Fruit fly (Drosophila melanogaster) whole organism, wandering third instar larva: ENCODE data around the gene ATPsynD.

Experiments
- Abd-B ChIP-seq: fragments of >200 bp; optimal IDR thresholded peaks from 2 replicates; lab custom pipeline; 2017; ENCODE audit warnings: missing biosample characterization, missing genetic modification characterization
- CG9705 ChIP-seq: fragments of 200-800 bp; sonication (Bioruptor generic); optimal IDR thresholded peaks from 2 replicates; lab custom pipeline; 2018; ENCODE audit warnings: missing biosample characterization, mild to moderate bottlenecking, missing genetic modification characterization
- CrebA ChIP-seq: fragments of 200-800 bp; sonication (Bioruptor generic); optimal IDR thresholded peaks from 2 replicates; lab custom pipeline; 2016; ENCODE audit warnings: missing biosample characterization, mild to moderate bottlenecking, missing genetic modification characterization, borderline replicate concordance
- Dfd ChIP-seq: fragments of >200 bp; optimal IDR thresholded peaks from 2 replicates; lab custom pipeline; 2017; ENCODE audit warnings: missing biosample characterization, missing genetic modification characterization
- Dif ChIP-seq: fragments of 200-275, 200-300 bp; sonication (Bioruptor generic); optimal IDR thresholded peaks from 2 replicates; lab custom pipeline; 2018; ENCODE audit warnings: missing biosample characterization, missing genetic modification characterization; ENCODE audit not compliant: partially characterized antibody
- GATAd ChIP-seq: sonication (Bioruptor generic); optimal IDR thresholded peaks from 2 replicates; lab custom pipeline; 2016; ENCODE audit warnings: missing biosample characterization, missing genetic modification characterization
- HLH106 ChIP-seq: fragments of 200-800 bp; optimal IDR thresholded peaks from 3 replicates; lab custom pipeline; 2019; ENCODE audit warnings: missing biosample characterization, mild to moderate bottlenecking, missing genetic modification characterization, moderate library complexity
- Hnf4 ChIP-seq: fragments of 200-800 bp; sonication (Bioruptor generic); optimal IDR thresholded peaks from 2 replicates; lab custom pipeline; 2016; ENCODE audit warnings: missing biosample characterization, mild to moderate bottlenecking, missing genetic modification characterization
- Hr78 ChIP-seq: fragments of >200 bp; optimal IDR thresholded peaks from 2 replicates; lab custom pipeline; 2017; ENCODE audit warnings: missing biosample characterization, missing genetic modification characterization
- Hr83 ChIP-seq: fragments of 200-300 bp; sonication (Bioruptor generic); optimal IDR thresholded peaks from 2 replicates; lab custom pipeline; 2016; ENCODE audit warnings: missing biosample characterization, mild to moderate bottlenecking, missing genetic modification characterization, moderate library complexity; ENCODE audit not compliant: poor library complexity, severe bottlenecking
- Jra ChIP-seq: sonication (Bioruptor generic); optimal IDR thresholded peaks from 2 replicates; lab custom pipeline; 2016; ENCODE audit warnings: missing biosample characterization, missing genetic modification characterization
- Myc ChIP-seq: fragments of >200 bp; optimal IDR thresholded peaks from 2 replicates; lab custom pipeline; 2017
- N ChIP-seq: fragments of >200 bp; optimal IDR thresholded peaks from 2 replicates; lab custom pipeline; 2018; ENCODE audit warnings: missing biosample characterization, missing external identifiers, missing genetic modification characterization
- OdsH ChIP-seq: fragments of 200-800 bp; sonication (Bioruptor generic); optimal IDR thresholded peaks from 2 replicates; lab custom pipeline; 2016; ENCODE audit warnings: missing biosample characterization, mild to moderate bottlenecking, missing genetic modification characterization
- Sp1 ChIP-seq: fragments of 200-800 bp; sonication (Bioruptor generic); optimal IDR thresholded peaks from 3 replicates; lab custom pipeline; 2019; ENCODE audit warnings: missing biosample characterization, mild to moderate bottlenecking, missing genetic modification characterization, moderate library complexity
- Vsx2 ChIP-seq: fragments of 200-300, 225-300 bp; sonication (Bioruptor generic); optimal IDR thresholded peaks from 2 replicates; lab custom pipeline; 2018; ENCODE audit warnings: missing biosample characterization, missing genetic modification characterization; ENCODE audit not compliant: partially characterized antibody
- br ChIP-seq: fragments of 200-800 bp; sonication (Bioruptor generic); optimal IDR thresholded peaks from 2 replicates; lab custom pipeline; 2016; ENCODE audit warnings: missing biosample characterization, missing genetic modification characterization
- brk ChIP-seq: fragments of 200-800 bp; sonication (Bioruptor generic); optimal IDR thresholded peaks from 2 replicates; lab custom pipeline; 2016; ENCODE audit warnings: missing biosample characterization, mild to moderate bottlenecking, missing genetic modification characterization
- dmrt93B ChIP-seq: fragments of 200-800 bp; sonication (Bioruptor generic); optimal IDR thresholded peaks from 2 replicates; lab custom pipeline; 2018; ENCODE audit warnings: missing biosample characterization, mild to moderate bottlenecking, missing genetic modification characterization
- ey ChIP-seq: fragments of 200-800 bp; sonication (Bioruptor generic); optimal IDR thresholded peaks from 2 replicates; lab custom pipeline; 2016; ENCODE audit warnings: missing biosample characterization, missing genetic modification characterization
- foxo ChIP-seq, 2 experiments: fragments of 200-800 bp; sonication (Bioruptor generic); optimal IDR thresholded peaks; 2 replicates in 1 of 2; 3 replicates in 1 of 2; lab custom pipeline; 2016 to 2017; ENCODE audit warnings: missing biosample characterization in 2 of 2, missing genetic modification characterization in 2 of 2
- fru ChIP-seq: fragments of 200-800 bp; sonication (Bioruptor generic); optimal IDR thresholded peaks from 3 replicates; lab custom pipeline; 2016; ENCODE audit warnings: missing biosample characterization, mild to moderate bottlenecking, missing genetic modification characterization
- h ChIP-seq: fragments of 200-800 bp; sonication (Bioruptor generic); optimal IDR thresholded peaks from 3 replicates; lab custom pipeline; 2016; ENCODE audit warnings: missing biosample characterization, mild to moderate bottlenecking, missing genetic modification characterization
- jim ChIP-seq: fragments of 175-275, 200-325 bp; sonication (Bioruptor generic); optimal IDR thresholded peaks from 2 replicates; lab custom pipeline; 2016; ENCODE audit warnings: missing biosample characterization, mild to moderate bottlenecking, missing genetic modification characterization
- lola ChIP-seq: fragments of >200 bp; optimal IDR thresholded peaks from 2 replicates; lab custom pipeline; 2017; ENCODE audit warnings: missing biosample characterization, missing genetic modification characterization
- pan ChIP-seq: fragments of >200 bp; optimal IDR thresholded peaks from 2 replicates; lab custom pipeline; 2017
- psq ChIP-seq: fragments of 200-800 bp; sonication (Bioruptor generic); optimal IDR thresholded peaks from 3 replicates; lab custom pipeline; 2017; ENCODE audit warnings: missing biosample characterization, mild to moderate bottlenecking, missing genetic modification characterization, moderate library complexity
- sage ChIP-seq: fragments of 200-800 bp; sonication (Bioruptor generic); optimal IDR thresholded peaks from 2 replicates; lab custom pipeline; 2016; ENCODE audit warnings: missing biosample characterization, mild to moderate bottlenecking, missing genetic modification characterization
- woc ChIP-seq: sonication (Bioruptor generic); optimal IDR thresholded peaks from 2 replicates; lab custom pipeline; 2016; ENCODE audit warnings: missing biosample characterization, mild to moderate bottlenecking, missing genetic modification characterization

Gene ATPsynD

DNA sequence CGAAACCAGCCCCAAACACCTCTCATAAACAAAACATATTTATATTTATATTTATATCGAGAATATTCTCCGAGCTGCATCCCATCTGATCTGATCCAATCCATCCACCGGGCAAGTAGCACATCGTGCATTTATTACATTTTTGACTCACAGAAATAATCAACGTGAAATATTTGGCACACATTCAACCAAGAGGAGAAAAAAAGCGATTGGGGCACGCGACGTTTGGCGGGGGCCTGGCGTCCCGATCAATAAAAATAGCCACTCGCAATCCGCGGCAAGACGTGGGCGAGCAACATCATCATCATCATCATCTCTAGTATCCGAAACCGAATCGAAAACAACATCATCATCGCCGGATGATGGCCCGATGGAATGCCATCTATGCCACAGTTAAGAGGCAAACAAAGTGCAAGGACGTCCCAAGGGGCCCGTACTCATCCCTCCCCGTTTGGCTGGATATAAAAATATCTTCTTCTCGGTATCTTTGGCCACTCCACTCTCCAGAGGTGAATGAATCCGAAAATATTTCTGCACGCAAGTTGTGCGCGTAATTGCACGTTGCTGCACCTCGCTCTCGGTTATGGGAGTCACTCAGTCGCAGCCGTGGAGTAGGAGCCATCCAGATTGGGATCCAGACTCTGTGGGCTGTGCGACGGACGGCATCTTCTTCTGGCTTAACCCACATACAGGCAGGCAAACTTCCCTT lies 14.0 kb upstream of the ATPsynD start:
- TF ChIP-seq h (GFP tag; lab: Kevin White, UChicago) (peak; percentile 31), Dif (GFP tag; lab: Kevin White, UChicago) (no peak), woc (GFP tag; lab: Kevin White, UChicago) (no peak), jim (GFP tag; lab: Kevin White, UChicago) (no peak), Jra (GFP tag; lab: Kevin White, UChicago) (no peak), pan (lab: Kevin White, UChicago) (no peak), Vsx2 (no peak)

DNA sequence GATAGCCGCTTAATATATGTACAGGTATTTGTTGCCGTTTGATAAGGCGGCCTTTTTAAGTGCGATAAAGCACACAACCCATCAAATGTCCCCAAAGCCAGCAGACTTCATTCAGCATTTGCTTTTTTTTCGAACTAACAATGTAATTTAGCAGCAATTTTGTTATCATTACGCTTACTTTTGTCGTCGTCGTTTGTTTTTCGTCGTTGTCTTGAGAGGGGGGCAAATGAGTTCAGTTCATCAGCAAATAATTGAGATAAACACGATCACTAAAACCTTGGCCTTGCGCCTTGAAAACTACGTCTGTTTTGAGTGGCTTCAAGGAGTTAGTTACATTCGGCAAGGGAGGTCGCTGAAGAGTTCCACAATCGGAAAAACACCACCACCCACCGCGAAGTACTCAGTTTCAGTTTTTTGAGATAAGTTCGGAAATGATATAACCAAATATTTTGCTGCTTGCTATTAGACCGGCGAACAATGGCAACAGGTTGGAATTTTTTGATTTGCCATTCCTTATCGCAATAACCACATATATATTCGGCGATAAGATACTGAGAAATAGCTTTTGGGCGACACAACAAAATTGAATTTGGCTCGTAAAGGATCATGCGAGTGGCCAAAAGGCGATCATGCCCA lies 5.7 kb upstream of the ATPsynD start:
- no peak for TF ChIP-seq ey (GFP tag; lab: Kevin White, UChicago)
- TF ChIP-seq Hr83 (GFP tag; lab: Kevin White, UChicago), result no peak
- no peak for TF ChIP-seq Hnf4 (GFP tag; lab: Kevin White, UChicago)
- no peak for TF ChIP-seq CrebA (GFP tag; lab: Kevin White, UChicago)
- no peak for TF ChIP-seq jim (GFP tag; lab: Kevin White, UChicago)
- no peak for TF ChIP-seq pan (lab: Kevin White, UChicago)
- no peak for TF ChIP-seq Dif (GFP tag; lab: Kevin White, UChicago)
- no peak for TF ChIP-seq sage (GFP tag; lab: Kevin White, UChicago)
- no peak for TF ChIP-seq Dfd (GFP tag; lab: Kevin White, UChicago)
- no peak for TF ChIP-seq Myc
- TF ChIP-seq br, result no peak
- no peak for TF ChIP-seq fru (GFP tag; lab: Kevin White, UChicago)
- no peak for TF ChIP-seq HLH106 (tag; lab: Kevin White, UChicago)
- no peak for TF ChIP-seq GATAd (GFP tag; lab: Kevin White, UChicago)
- no peak for TF ChIP-seq Jra (GFP tag; lab: Kevin White, UChicago)
- no peak for TF ChIP-seq lola
- no peak for TF ChIP-seq CG9705 (GFP tag; lab: Kevin White, UChicago)
- TF ChIP-seq brk, result no peak
- no peak for TF ChIP-seq Sp1 (GFP tag; lab: Kevin White, UChicago)

DNA sequence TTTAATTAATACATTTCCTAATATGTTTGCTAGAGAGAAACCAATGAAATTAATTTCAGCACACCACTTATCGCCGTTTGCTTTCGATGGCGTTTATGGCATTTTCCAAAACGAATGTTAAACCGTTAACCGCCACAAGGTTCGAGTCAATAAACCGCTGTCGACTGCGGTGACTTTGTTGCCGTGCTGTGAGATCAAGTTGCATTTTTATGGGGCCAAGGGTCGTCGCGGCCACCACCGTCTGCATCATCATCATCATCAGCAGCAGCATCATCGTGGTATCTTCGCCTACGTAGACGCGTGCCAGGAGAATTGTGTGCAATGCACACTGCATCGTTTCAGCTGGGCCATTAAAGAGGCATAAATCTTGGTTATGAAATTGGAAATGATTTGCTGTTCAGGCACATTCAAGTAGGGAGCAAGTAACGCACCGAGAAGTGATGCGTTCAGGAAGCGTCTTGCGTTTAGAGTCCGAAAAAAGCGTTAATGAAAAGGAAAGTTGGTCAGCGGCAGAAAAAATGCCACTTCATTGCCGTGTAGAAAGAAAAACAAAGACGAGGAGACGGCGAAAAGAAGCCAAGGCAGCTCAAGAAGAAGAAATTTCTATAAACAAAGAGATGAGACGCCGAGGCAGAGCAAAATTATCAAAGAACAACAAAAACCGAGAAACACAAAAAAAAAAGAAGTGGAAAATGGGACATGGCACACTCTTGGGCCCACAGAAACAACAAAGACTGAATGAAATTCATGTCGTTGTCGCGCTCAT lies 3.6 kb upstream of the ATPsynD start:
- TF ChIP-seq GATAd (GFP tag; lab: Kevin White, UChicago), result no peak
- no peak for TF ChIP-seq Sp1 (GFP tag; lab: Kevin White, UChicago)
- no peak for TF ChIP-seq Jra (GFP tag; lab: Kevin White, UChicago)
- no peak for TF ChIP-seq ey (GFP tag; lab: Kevin White, UChicago)
- no peak for TF ChIP-seq N (GFP tag; lab: Kevin White, UChicago)
- TF ChIP-seq Dfd (GFP tag; lab: Kevin White, UChicago), result no peak
- no peak for TF ChIP-seq Hr78 (GFP tag; lab: Kevin White, UChicago)
- TF ChIP-seq br, result no peak
- TF ChIP-seq dmrt93B (GFP tag; lab: Kevin White, UChicago), result no peak
- TF ChIP-seq sage (GFP tag; lab: Kevin White, UChicago), result no peak
- TF ChIP-seq psq (GFP tag; lab: Kevin White, UChicago), result no peak
- no peak for TF ChIP-seq pan (lab: Kevin White, UChicago)
- TF ChIP-seq h (GFP tag; lab: Kevin White, UChicago), result no peak

DNA sequence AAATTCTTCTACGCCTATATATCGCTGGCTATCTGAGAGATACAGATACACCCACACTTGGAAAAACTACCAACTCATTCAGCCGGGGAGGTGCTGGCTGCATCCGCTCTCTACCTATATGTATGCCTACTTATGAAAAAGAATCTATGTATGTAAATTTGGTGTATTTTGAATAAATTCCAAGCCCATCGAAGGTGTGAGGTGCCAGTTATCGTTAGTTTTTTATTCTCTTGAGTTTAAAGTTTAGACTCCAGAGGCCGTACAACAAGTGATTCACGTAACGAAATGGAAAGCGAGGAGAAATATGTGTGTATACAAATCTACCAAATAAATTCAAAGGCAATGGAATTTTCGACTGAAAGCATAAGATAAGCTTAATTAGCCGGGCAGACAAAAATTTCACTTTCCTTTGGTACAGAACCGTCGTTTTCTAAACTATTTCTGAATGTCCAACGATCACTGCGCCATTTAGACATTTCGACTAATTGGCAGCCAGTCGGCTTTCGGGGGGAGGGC lies 3.0 kb upstream of the ATPsynD start:
- TF ChIP-seq GATAd (GFP tag; lab: Kevin White, UChicago) (no peak), br (no peak), foxo (GFP tag; optimal IDR thresholded peaks at IDR 0.05; lab: Kevin White, UChicago) (no peak), Abd-B (GFP tag; lab: Kevin White, UChicago) (no peak), dmrt93B (GFP tag; lab: Kevin White, UChicago) (no peak), fru (GFP tag; lab: Kevin White, UChicago) (no peak), Jra (GFP tag; lab: Kevin White, UChicago) (no peak), CG9705 (GFP tag; lab: Kevin White, UChicago) (no peak), OdsH (GFP tag; lab: Kevin White, UChicago) (no peak), Vsx2 (no peak)
